Fruit fly (Drosophila melanogaster): ENCODE measurements around the gene Prosbeta4R2.

Prosbeta4R2 gene

DNA sequence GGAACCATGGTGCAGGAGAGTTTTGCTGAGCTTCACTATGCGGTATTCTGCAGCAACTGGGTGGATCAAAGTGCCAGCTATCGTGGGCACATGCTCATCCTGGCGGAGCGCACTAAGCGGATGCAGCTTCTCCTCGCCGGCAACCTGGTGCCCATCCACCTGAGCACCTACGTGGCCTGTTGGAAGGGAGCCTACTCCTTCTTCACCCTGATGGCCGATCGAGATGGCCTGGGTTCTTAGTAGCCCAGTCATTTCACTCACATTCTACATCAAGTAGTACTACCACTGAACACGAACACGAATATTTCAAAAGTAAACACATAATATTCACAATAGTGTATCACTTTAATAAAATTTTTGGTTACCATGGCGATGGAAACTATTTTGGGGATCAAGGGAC, at the start of gene Prosbeta4R2:
Gene Prosbeta4R2, plus strand, starts transcription at position 301 of the 400 bp plus-strand sequence.
- no peak for TF ChIP-seq CTCF (optimal IDR thresholded peaks at IDR 0.05)
- TF ChIP-seq CG8478 (optimal IDR thresholded peaks at IDR 0.05) = no peak

DNA sequence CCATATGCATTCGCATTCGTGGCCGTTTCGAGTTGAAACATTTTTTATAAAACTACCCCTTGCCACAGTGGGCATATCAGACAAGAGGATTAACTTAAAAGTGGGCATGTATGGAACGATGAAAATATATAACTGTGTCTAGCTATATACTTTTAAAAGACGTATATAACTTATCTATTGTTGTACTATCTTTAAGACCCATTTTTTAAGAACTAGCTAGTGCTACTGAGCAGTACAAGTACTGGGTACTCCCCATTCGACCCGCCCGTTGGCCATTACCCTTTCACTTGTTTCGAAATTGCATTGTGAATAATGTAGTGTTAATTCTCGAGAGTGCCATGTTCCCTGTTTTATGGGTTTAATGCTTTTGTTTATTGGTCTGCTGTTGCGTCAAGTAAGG, 48.5 kb upstream of the Prosbeta4R2 start:
- TF ChIP-seq CTCF (optimal IDR thresholded peaks at IDR 0.05) (no peak), CG8478 (optimal IDR thresholded peaks at IDR 0.05) (no peak)

DNA sequence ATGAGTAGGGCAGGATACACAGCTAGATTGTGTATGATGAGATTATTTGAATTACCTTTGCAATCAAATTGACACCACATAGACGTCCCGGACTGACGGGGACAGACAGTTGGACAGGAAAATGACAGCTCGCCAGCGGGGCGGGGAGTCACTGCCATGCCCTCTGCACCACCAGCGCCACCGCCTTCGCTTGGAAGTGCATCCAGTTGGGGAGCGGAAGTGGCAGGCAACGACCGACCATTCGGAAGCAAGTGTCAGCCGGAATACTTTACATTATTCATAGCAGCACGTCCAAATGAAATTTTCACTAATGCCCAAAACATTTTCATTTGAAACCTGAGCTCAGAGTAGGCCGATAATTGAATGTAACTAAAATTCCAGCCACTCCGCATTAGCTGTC, 45.5 kb upstream of the Prosbeta4R2 start, which contains the start of gene CG15395:
Gene CG15395, plus strand, starts transcription at position 301 of the 400 bp plus-strand sequence.
- no peak for TF ChIP-seq CTCF (optimal IDR thresholded peaks at IDR 0.05)

DNA sequence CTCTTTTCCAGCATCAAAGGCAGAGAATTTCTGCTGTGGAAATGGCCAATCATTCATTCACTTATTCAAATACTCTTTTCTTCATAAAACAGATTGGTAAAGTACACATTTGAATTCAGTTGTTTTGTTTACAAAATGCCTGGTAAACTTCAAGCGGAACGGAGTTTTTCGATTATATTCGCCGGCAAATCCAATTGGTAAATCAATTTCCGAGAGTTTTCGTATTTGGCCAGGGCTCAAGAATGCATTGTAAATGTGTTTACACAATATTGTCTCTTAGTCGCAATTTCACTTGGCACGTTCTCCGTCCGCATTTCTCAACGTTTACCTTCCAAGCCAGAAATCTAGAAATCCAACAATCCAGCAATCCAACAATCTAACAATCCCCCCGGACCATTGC, 35.3 kb upstream of the Prosbeta4R2 start, which contains the start of gene CG43403:
Gene CG43403, plus strand, starts transcription at position 301 of the 400 bp plus-strand sequence.
- TF ChIP-seq CTCF (optimal IDR thresholded peaks at IDR 0.05) = no peak
- TF ChIP-seq CG8478 (optimal IDR thresholded peaks at IDR 0.05) = no peak

DNA sequence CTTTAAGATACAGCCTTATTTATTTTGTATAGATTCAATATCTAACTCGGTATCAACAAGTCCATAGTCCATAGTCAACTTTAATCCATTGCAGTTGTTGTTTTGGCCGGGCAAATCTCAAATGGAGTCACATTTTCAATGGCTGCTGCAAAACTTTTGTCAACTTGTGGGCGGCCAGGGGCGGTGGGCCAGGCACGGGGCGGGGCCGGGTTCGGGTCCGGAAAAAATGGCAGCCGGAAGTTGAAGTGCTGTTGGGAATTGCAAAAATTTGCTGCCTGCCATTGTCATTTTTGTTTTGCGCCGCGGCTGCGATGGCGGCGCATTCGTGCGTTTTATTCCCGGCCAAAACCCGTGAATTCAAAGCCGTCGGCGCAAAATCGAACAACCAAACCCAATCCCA, 31.2 kb upstream of the Prosbeta4R2 start:
- TF ChIP-seq CTCF (optimal IDR thresholded peaks at IDR 0.05) (no peak), CG8478 (optimal IDR thresholded peaks at IDR 0.05) (no peak)

DNA sequence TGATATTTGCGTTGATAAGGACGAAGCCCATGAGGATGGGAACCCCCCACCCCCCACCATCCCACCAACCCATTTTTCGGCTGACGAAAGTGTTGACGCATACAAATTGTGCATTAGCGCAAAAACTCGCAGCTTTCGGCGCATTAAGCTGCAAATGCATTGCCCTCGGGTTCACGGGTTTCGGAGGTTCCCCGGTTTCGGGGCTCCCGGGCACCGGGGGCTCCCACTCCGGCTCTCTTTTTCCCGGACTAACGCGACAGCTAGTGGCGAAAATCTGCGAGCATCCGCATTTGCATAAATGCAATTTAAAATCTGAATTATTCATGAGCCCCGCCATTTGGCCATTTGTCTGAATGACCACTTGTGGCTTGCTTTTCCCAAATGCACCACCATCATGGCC, 27.7 kb upstream of the Prosbeta4R2 start:
- TF ChIP-seq CG8478 (optimal IDR thresholded peaks at IDR 0.05) = no peak
- TF ChIP-seq CTCF (optimal IDR thresholded peaks at IDR 0.05) = no peak

DNA sequence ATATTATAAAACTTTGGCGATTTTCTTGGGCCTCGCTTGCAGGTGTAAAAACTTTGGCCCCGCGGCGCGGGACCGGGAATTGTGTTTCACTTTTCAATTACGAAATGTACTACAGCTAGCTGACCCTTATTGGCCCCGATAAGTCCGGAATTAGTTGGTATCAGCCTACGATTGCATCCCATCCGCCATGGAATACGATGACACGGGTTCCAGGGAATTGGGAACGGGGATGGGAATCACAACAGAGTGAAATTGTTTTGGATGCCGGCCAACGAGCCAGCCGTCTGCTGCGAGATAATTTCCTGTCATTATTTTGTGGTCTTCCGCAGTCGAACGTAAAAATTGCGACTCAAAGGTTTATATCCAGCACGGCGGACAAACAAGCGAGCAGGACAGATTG, 26.4 kb upstream of the Prosbeta4R2 start:
- no peak for TF ChIP-seq CTCF (optimal IDR thresholded peaks at IDR 0.05)

DNA sequence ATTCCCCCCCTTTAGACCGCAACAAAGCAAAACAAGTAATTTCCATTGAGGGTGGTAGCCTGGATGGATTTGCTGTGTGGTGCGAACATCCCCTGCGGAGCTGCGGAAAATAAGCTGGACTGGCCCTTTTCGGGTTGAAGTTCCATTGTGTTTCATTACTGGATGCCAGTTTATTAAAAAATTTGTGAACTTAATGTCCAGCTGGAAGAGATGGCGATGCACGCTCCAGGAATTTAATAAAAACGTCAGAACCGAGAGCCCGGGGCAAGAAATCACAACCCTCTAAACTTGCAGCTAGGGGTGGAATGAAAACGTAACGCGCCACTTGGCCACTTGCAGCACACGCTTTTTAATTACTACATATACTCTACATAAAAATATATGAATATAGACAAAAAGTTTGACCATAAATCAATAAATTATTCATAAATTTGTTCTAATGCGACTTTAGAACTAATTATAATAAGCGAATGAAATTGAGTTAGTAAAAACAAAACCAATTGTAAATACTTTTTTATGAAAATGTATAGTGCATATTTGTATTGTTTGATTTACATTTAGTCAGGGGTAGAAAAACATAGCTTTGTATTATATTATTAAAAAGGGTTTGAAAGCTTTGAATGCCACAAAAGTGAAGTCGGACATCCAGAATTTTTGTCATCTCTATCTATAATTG, 18.7 kb upstream of the Prosbeta4R2 start:
- TF ChIP-seq CTCF (optimal IDR thresholded peaks at IDR 0.05) (no peak), CG8478 (optimal IDR thresholded peaks at IDR 0.05) (no peak)

DNA sequence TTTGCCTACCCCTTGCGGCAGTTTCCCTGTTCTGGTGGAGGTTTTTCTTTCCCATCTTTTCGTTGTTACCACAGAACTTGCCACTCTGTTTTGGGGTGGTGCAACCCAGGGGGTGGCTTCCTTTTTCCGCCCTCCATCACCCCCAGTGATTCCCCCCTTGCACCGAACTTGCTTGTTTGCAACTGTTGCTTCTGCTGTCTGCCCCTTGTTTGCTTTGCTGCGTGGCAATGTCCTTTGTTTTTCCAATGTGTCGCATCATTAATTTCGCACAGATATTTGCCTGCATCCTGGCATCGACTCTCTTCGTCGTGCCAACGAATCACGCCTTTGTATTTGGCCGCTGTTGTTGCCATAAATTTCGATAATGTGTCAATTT, 18.2 kb upstream of the Prosbeta4R2 start:
- TF ChIP-seq CG8478 (optimal IDR thresholded peaks at IDR 0.05) (no peak), CTCF (optimal IDR thresholded peaks at IDR 0.05) (no peak)

DNA sequence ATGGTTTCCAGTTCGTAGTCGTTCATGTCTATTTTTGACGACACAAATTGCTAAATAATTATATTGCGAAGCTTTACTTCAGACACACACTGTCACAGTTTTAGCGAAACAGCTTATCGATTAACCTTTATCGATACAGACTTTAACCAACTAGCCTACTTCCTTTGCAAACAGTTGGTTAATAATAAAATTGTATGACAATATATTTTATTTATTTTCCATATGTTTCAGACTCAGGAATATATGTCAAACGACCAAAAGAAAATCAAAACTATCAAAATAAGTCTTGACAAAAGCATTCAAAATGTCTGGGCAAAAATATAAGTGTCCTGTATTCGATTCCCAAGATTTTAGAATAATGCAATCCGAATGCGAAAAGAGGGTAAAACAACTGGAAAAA, 7.6 kb upstream of the Prosbeta4R2 start, which contains the start of the genes CG9962 and CG43851:
Gene CG9962, minus strand, starts transcription at position 101 of the 400 bp plus-strand sequence.
Gene CG43851, plus strand, starts transcription at position 267 of the 400 bp plus-strand sequence.
- TF ChIP-seq CG8478 (optimal IDR thresholded peaks at IDR 0.05) (no peak), CTCF (optimal IDR thresholded peaks at IDR 0.05) (no peak)

DNA sequence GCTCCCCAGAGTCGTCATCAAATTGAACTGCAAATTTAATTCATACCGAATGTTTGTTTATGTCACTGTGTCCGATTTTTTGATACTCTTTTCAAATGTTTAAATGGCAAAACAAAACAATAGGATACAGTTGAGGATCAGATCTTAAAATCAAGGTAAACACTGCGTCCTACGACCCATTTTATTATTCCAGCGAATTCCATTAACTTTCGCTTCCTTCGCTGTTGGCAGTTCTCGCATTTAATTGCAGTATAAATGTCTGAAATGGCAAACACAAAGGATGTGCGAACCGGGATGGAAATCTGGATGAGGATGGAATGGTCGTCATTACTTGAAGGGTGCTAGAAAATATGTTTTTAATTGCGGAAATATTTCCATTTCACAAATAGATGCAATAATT, 2.9 kb upstream of the Prosbeta4R2 start, which contains the start of gene CG33125:
Gene CG33125, minus strand, starts transcription at position 101 of the 400 bp plus-strand sequence.
- TF ChIP-seq CTCF (optimal IDR thresholded peaks at IDR 0.05) (no peak), CG8478 (optimal IDR thresholded peaks at IDR 0.05) (no peak)

DNA sequence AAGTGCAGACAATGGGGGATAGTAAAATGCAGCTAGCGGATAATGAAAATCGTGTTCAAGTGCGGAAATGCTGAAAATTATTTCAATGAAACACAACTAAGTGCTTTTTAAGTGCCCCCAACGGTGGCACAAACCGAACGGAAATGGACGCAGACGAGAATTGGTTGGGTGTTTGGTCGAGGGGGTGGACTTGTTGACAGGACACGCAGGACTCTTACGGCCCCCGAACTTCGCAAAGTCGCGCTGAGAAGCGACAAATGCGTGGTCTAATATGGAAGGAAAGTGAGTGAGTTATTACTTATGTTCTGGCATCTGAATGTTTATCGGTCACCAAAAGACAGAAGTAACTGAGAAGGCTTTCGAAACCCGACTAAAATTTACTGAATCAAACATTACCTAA, 2.4 kb upstream of the Prosbeta4R2 start, which contains the start of gene Prosbeta4R1:
Gene Prosbeta4R1, plus strand, starts transcription at position 301 of the 400 bp plus-strand sequence.
- TF ChIP-seq CTCF (optimal IDR thresholded peaks at IDR 0.05) (no peak), CG8478 (optimal IDR thresholded peaks at IDR 0.05) (no peak)

DNA sequence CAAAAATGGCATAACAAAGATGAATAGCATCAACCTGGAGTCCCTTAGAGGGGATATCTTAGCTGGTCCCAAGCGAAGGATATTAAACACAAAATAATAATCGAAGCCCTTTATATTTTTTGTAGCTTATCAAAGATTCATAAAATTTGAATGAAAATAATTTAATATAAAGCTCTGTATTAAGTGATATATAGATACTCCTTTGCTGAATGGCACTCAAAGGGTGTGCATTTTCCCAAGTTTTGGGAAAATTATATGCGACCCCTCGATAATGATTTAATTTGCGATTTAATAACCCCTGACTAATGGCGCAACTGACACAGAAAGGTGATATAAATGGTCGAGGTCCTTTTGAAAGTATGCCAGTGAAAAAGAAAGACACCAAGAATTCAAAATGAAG, 1.4 kb upstream of the Prosbeta4R2 start, which contains the start of gene Or23a:
Gene Or23a, plus strand, starts transcription at position 301 of the 400 bp plus-strand sequence.
- TF ChIP-seq CTCF (optimal IDR thresholded peaks at IDR 0.05) (no peak), CG8478 (optimal IDR thresholded peaks at IDR 0.05) (no peak)

DNA sequence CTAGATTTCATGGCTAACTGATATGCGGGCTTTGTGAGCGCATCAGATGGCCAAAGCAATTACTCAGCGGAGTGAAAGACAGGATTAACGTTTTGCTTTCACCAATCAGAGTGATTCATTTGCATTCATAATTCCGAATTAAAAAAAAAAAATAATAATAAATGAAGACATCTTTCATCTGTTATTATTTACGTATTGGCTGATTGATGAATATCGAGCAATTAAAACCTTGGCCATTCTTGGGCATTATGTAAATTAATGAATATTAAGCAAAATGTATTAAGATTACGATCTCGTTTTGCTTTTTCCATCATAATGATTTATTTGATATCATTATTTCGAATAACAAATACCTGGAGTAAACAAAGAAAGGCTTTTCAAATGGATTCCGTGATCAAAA, 9.6 kb downstream of the Prosbeta4R2 start, which contains the start of gene Trf4:
Gene Trf4, plus strand, starts transcription at position 301 of the 400 bp plus-strand sequence.
- no peak for TF ChIP-seq CG8478 (optimal IDR thresholded peaks at IDR 0.05)
- no peak for TF ChIP-seq CTCF (optimal IDR thresholded peaks at IDR 0.05)

DNA sequence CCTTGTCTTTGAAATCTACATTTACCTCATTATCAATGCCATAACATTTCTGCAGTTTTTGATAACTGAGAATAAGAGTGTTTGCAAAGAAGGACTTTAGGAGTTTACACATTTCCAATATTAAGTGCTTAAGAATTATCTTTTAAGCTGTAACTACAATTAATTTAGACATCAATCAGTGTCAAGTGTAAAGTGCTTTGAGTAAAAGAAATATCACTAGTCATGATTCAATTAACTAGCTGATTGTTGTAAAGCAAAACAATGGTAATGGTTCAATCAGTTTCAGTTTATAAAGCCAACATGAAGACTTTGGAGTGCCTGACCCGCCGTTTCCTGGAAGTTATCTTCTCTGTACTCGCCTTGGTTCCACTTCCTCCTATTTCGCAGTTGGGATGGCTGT, 14.3 kb downstream of the Prosbeta4R2 start, which contains the start of gene Gr23a:
Gene Gr23a, plus strand, starts transcription at position 301 of the 400 bp plus-strand sequence.
- TF ChIP-seq CG8478 (optimal IDR thresholded peaks at IDR 0.05) (no peak), CTCF (optimal IDR thresholded peaks at IDR 0.05) (no peak)

DNA sequence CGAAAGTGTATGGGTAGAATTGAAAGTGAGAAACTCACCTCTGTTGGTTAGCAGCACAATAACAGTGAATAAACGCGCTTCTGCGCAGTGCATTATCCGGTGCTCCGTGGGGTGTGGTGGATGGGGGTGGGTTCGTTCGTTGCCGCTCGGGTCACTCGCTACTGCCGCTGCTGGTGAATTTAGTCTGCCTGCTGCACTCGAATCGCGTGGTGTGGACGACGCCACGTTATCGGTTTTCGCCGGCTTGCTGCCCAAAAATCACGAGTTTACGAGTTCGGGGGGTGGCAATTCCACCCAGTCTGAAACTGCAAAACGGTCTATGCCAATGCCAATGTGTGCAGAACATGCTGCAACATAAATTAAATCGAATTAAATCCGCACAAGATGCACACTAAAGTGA, 22.4 kb downstream of the Prosbeta4R2 start, which contains the start of gene Tmtc1:
Gene Tmtc1, plus strand, starts transcription at position 182 of the 400 bp plus-strand sequence.
- TF ChIP-seq CG8478 (optimal IDR thresholded peaks at IDR 0.05) (no peak), CTCF (optimal IDR thresholded peaks at IDR 0.05) (no peak)
